Worm (Caenorhabditis elegans) whole organism, L4 larva: ENCODE data around the gene F53B3.5.
A peak's percentile ranks its signal among the peaks of the same experiment; 100 is the strongest.

Experiments used
- D1046.2 ChIP-seq: fragments of 200-800 bp; sonication (Bioruptor generic); IDR thresholded peaks from 2 replicates; pipeline ENCODE4 v1.3.6; 2022; ENCODE audit warnings: missing genetic modification characterization, missing compliant biosample characterization
- F10B5.3 ChIP-seq: sonication (generic microtip); optimal IDR thresholded peaks from 2 replicates; lab custom pipeline; 2016; ENCODE audit warnings: mild to moderate bottlenecking, missing genetic modification characterization, missing compliant biosample characterization
- F26F4.8 ChIP-seq: fragments of 200-800 bp; sonication (Bioruptor generic); conservative IDR thresholded peaks from 2 replicates; pipeline ENCODE4 v1.3.6; 2022; ENCODE audit warnings: missing genetic modification characterization, missing compliant biosample characterization
- F49E8.2 ChIP-seq: sonication (generic microtip); optimal IDR thresholded peaks from 2 replicates; lab custom pipeline; 2016; ENCODE audit warnings: missing compliant biosample characterization, mild to moderate bottlenecking, missing genetic modification characterization, borderline replicate concordance
- T26A8.4 ChIP-seq: fragments of 200-800 bp; sonication (Bioruptor generic); IDR thresholded peaks from 2 replicates; pipeline ENCODE4 v1.3.6; 2022; ENCODE audit warnings: missing genetic modification characterization, missing compliant biosample characterization
- Y48G9A.11 ChIP-seq: fragments of 200-800 bp; sonication (Bioruptor generic); IDR thresholded peaks from 2 replicates; pipeline ENCODE4 v1.3.6; 2022; ENCODE audit warnings: missing genetic modification reagents, missing genetic modification characterization, missing compliant biosample characterization
- Y5F2A.4 ChIP-seq: fragments of 200-800 bp; sonication (Bioruptor generic); optimal IDR thresholded peaks from 2 replicates; lab custom pipeline; 2018; ENCODE audit warnings: mild to moderate bottlenecking, missing genetic modification characterization, missing compliant biosample characterization
- Y75B8A.6 ChIP-seq: fragments of 200-800 bp; sonication (Bioruptor generic); IDR thresholded peaks from 2 replicates; pipeline ENCODE4 v1.3.6; 2022; ENCODE audit warnings: missing genetic modification reagents, missing genetic modification characterization, missing compliant biosample characterization
- ama-1 ChIP-seq: fragments of 150-350 bp; optimal IDR thresholded peaks from 2 replicates; lab custom pipeline; 2014; ENCODE audit warnings: inconsistent platforms, mixed read lengths
- arid-1 ChIP-seq: fragments of 200-800 bp; sonication (Bioruptor generic); conservative IDR thresholded peaks from 2 replicates; pipeline ENCODE4 v1.3.6; 2022; ENCODE audit warnings: missing genetic modification reagents, missing genetic modification characterization, missing compliant biosample characterization
- ceh-62 ChIP-seq: sonication (generic microtip); optimal IDR thresholded peaks from 2 replicates; lab custom pipeline; 2017; ENCODE audit warnings: missing biosample characterization, missing genetic modification characterization
- ceh-82 ChIP-seq: sonication (generic microtip); optimal IDR thresholded peaks from 2 replicates; lab custom pipeline; 2017; ENCODE audit warnings: missing biosample characterization, missing genetic modification characterization
- daf-16 ChIP-seq, 3 experiments: sonication (generic microtip); optimal IDR thresholded peaks; 2 replicates each; lab custom pipeline; 2016 to 2017; ENCODE audit warnings: missing genetic modification characterization in 3 of 3, missing genetic modification reagents in 3 of 3, mild to moderate bottlenecking in 2 of 3, missing compliant biosample characterization in 2 of 3, missing biosample characterization in 1 of 3, moderate library complexity in 1 of 3
- daf-19 ChIP-seq: fragments of 200-800 bp; sonication (Bioruptor generic); conservative IDR thresholded peaks from 2 replicates; pipeline ENCODE4 v1.3.6; 2022; ENCODE audit warnings: missing genetic modification characterization, missing compliant biosample characterization
- duxl-1 ChIP-seq: sonication (generic microtip); optimal IDR thresholded peaks from 2 replicates; lab custom pipeline; 2016; ENCODE audit warnings: mild to moderate bottlenecking, missing genetic modification characterization, moderate library complexity, missing compliant biosample characterization; ENCODE audit not compliant: poor library complexity
- egl-43 ChIP-seq: fragments of 200-800 bp; sonication (Bioruptor generic); IDR thresholded peaks from 2 replicates; pipeline ENCODE4 v1.3.6; 2022; ENCODE audit warnings: missing genetic modification reagents, missing genetic modification characterization, missing compliant biosample characterization
- fos-1 ChIP-seq: fragments of 150-350 bp; optimal IDR thresholded peaks from 2 replicates; lab custom pipeline; 2014; ENCODE audit warnings: missing biosample characterization, missing genetic modification characterization
- hif-1 ChIP-seq, 2 experiments: sonication (generic microtip); optimal IDR thresholded peaks; 2 replicates each; lab custom pipeline; 2016 to 2017; ENCODE audit warnings: missing compliant biosample characterization in 2 of 2, missing genetic modification characterization in 2 of 2, missing genetic modification reagents in 2 of 2, missing genotype in 2 of 2, mild to moderate bottlenecking in 1 of 2
- hmg-1.1 ChIP-seq: fragments of 200-800 bp; sonication (Bioruptor generic); IDR thresholded peaks from 2 replicates; pipeline ENCODE4 v1.3.6; 2022; ENCODE audit warnings: missing genetic modification reagents, missing genetic modification characterization, missing compliant biosample characterization
- jun-1 ChIP-seq: fragments of 150-350 bp; optimal IDR thresholded peaks from 2 replicates; lab custom pipeline; 2014; ENCODE audit warnings: missing biosample characterization, missing genetic modification reagents, missing genetic modification characterization
- lin-29 ChIP-seq: fragments of 200-800 bp; sonication (Bioruptor generic); IDR thresholded peaks from 2 replicates; pipeline ENCODE4 v1.3.6; 2022; ENCODE audit warnings: missing genetic modification reagents, missing genetic modification characterization, missing compliant biosample characterization
- lin-38 ChIP-seq: fragments of 200-800 bp; sonication (Bioruptor generic); IDR thresholded peaks from 2 replicates; pipeline ENCODE4 v1.3.6; 2022; ENCODE audit warnings: missing genetic modification reagents, missing genetic modification characterization, missing compliant biosample characterization
- lir-3 ChIP-seq: sonication (generic microtip); optimal IDR thresholded peaks from 2 replicates; lab custom pipeline; 2016; ENCODE audit warnings: mild to moderate bottlenecking, missing genetic modification characterization, missing compliant biosample characterization
- lsy-2 ChIP-seq, 2 experiments: fragments of 150-350 bp in 1 of 2; sonication (generic microtip) in 1 of 2; optimal IDR thresholded peaks; 2 replicates each; lab custom pipeline; 2014 to 2017; ENCODE audit warnings: missing biosample characterization in 2 of 2, missing genetic modification characterization in 2 of 2
- madf-5 ChIP-seq, 2 experiments: fragments of 200-800 bp; sonication (Bioruptor generic); IDR thresholded peaks; 2 replicates each; pipeline ENCODE4 v1.3.6; 2022; ENCODE audit warnings: missing compliant biosample characterization in 2 of 2, missing genetic modification characterization in 2 of 2
- madf-9 ChIP-seq: fragments of 200-800 bp; sonication (Bioruptor generic); conservative IDR thresholded peaks from 2 replicates; pipeline ENCODE4 v1.3.6; 2022; ENCODE audit warnings: missing genetic modification reagents, missing genetic modification characterization, missing compliant biosample characterization
- mdt-29 ChIP-seq: fragments of 200-800 bp; sonication (Bioruptor generic); IDR thresholded peaks from 2 replicates; pipeline ENCODE4 v1.3.6; 2022; ENCODE audit warnings: missing genetic modification reagents, missing genetic modification characterization, missing compliant biosample characterization
- mes-2 ChIP-seq: sonication (generic microtip); optimal IDR thresholded peaks from 2 replicates; lab custom pipeline; 2016; ENCODE audit warnings: missing genotype, mild to moderate bottlenecking, missing genetic modification characterization, missing compliant biosample characterization; ENCODE audit not compliant: poor library complexity, severe bottlenecking
- mxl-2 ChIP-seq: fragments of 200-800 bp; sonication (Bioruptor generic); conservative IDR thresholded peaks from 2 replicates; pipeline ENCODE4 v1.3.6; 2022; ENCODE audit warnings: missing genetic modification reagents, missing genetic modification characterization, missing compliant biosample characterization
- nhr-102 ChIP-seq: sonication (generic microtip); optimal IDR thresholded peaks from 2 replicates; lab custom pipeline; 2016; ENCODE audit warnings: mild to moderate bottlenecking, missing genetic modification characterization, moderate library complexity, missing compliant biosample characterization
- nhr-237 ChIP-seq: sonication (generic microtip); optimal IDR thresholded peaks from 2 replicates; lab custom pipeline; 2017; ENCODE audit warnings: missing biosample characterization, missing genetic modification characterization
- nhr-42 ChIP-seq: fragments of 200-800 bp; sonication (Bioruptor generic); IDR thresholded peaks from 2 replicates; pipeline ENCODE4 v1.3.6; 2022; ENCODE audit warnings: missing genetic modification characterization, missing compliant biosample characterization
- nhr-6 ChIP-seq: fragments of 150-350 bp; optimal IDR thresholded peaks from 2 replicates; lab custom pipeline; 2014; ENCODE audit warnings: missing biosample characterization, missing genetic modification characterization
- nhr-76 ChIP-seq: fragments of 150-350 bp; optimal IDR thresholded peaks from 2 replicates; lab custom pipeline; 2014; ENCODE audit warnings: missing biosample characterization, missing genetic modification characterization
- pha-4 ChIP-seq, 2 experiments: fragments of 150-350 bp in 1 of 2; fragments of 200-800 bp in 1 of 2; sonication (Bioruptor generic) in 1 of 2; IDR thresholded peaks in 1 of 2; optimal IDR thresholded peaks in 1 of 2; 2 replicates each; pipeline versions ENCODE4 v1.3.6 to Lab custom; 2014 to 2022; ENCODE audit warnings: missing genetic modification characterization in 2 of 2, missing genetic modification reagents in 2 of 2, missing biosample characterization in 1 of 2, missing compliant biosample characterization in 1 of 2
- php-3 ChIP-seq: fragments of 200-800 bp; sonication (Bioruptor generic); IDR thresholded peaks from 2 replicates; pipeline ENCODE4 v1.3.6; 2022; ENCODE audit warnings: missing genetic modification reagents, missing genetic modification characterization, missing compliant biosample characterization
- set-16 ChIP-seq: fragments of 200-800 bp; sonication (Bioruptor generic); IDR thresholded peaks from 2 replicates; pipeline ENCODE4 v1.3.6; 2022; ENCODE audit warnings: missing genetic modification reagents, missing genetic modification characterization, missing compliant biosample characterization
- snpc-1.2 ChIP-seq: fragments of 200-800 bp; sonication (Bioruptor generic); IDR thresholded peaks from 2 replicates; pipeline ENCODE4 v1.3.6; 2022; ENCODE audit warnings: missing genetic modification reagents, missing genetic modification characterization, missing compliant biosample characterization
- snpc-4 ChIP-seq: fragments of 150-350 bp; optimal IDR thresholded peaks from 2 replicates; lab custom pipeline; 2014; ENCODE audit warnings: missing biosample characterization, missing genetic modification characterization
- spr-3 ChIP-seq: fragments of 200-800 bp; sonication (Bioruptor generic); optimal IDR thresholded peaks from 2 replicates; lab custom pipeline; 2018; ENCODE audit warnings: mild to moderate bottlenecking, missing genetic modification characterization, missing compliant biosample characterization
- unc-130 ChIP-seq: sonication (generic microtip); optimal IDR thresholded peaks from 2 replicates; lab custom pipeline; 2016; ENCODE audit warnings: missing genetic modification reagents, missing genetic modification characterization, missing compliant biosample characterization
- unc-39 ChIP-seq: sonication (generic microtip); optimal IDR thresholded peaks from 2 replicates; lab custom pipeline; 2017; ENCODE audit warnings: missing biosample characterization, missing genetic modification characterization
- zfp-2 ChIP-seq: sonication (generic microtip); optimal IDR thresholded peaks from 2 replicates; lab custom pipeline; 2016; ENCODE audit warnings: mild to moderate bottlenecking, missing genetic modification characterization, missing compliant biosample characterization

Gene F53B3.5

ce11 chrX:2893026-2893662 lies 13.8 kb upstream of the F53B3.5 start (continued):
- peak; percentile 18 for TF ChIP-seq mes-2 (tag; lab: Kevin White, UChicago)
- no peak for TF ChIP-seq ceh-62 (tag; lab: Kevin White, UChicago)
- TF ChIP-seq daf-19 (GFP tag; lab: Robert Waterston, UW): no peak
- TF ChIP-seq zfp-2 (tag; lab: Kevin White, UChicago): no peak
- TF ChIP-seq set-16 (GFP tag; lab: Robert Waterston, UW): no peak
- peak; percentile 46; the same call in 1 of the 2 replicates for TF ChIP-seq mxl-2
- no peak for TF ChIP-seq lin-38
- TF ChIP-seq daf-16 (GFP tag; optimal IDR thresholded peaks at IDR 0.05; lab: Kevin White, UChicago): no peak
- TF ChIP-seq daf-16 (tag; optimal IDR thresholded peaks at IDR 0.05; lab: Kevin White, UChicago): no peak
- TF ChIP-seq nhr-6 (tag; lab: Kevin White, UChicago): no peak
- no peak for TF ChIP-seq unc-39 (tag; lab: Kevin White, UChicago)
- no peak for TF ChIP-seq arid-1 (GFP tag; lab: Robert Waterston, UW)
- no peak for TF ChIP-seq madf-5 (GFP tag; IDR thresholded peaks at IDR 0.05; lab: Robert Waterston, UW)
- TF ChIP-seq nhr-76: no peak
- no peak for TF ChIP-seq nhr-102 (tag; lab: Kevin White, UChicago)
- no peak for TF ChIP-seq lsy-2 (tag; optimal IDR thresholded peaks at IDR 0.05; lab: Kevin White, UChicago)
- TF ChIP-seq hif-1 (tag; optimal IDR thresholded peaks at IDR 0.05; lab: Kevin White, UChicago): peak in 1 of 2 experiments; percentile 2
- no peak for TF ChIP-seq ceh-82 (tag; lab: Kevin White, UChicago)
- no peak for TF ChIP-seq T26A8.4 (GFP tag; lab: Robert Waterston, UW)

ce11 chrX:2891879-2892278 lies 12.5 kb upstream of the F53B3.5 start:
- 0 out of 2 replicates have a peak, but pooled peaks have one; percentile 40 for TF ChIP-seq snpc-1.2 (GFP tag; lab: Robert Waterston, UW)
- no peak for TF ChIP-seq Y75B8A.6 (GFP tag; lab: Robert Waterston, UW)
- TF ChIP-seq nhr-42 (GFP tag; lab: Robert Waterston, UW): 0 out of 2 replicates have a peak, but pooled peaks have one; percentile 58
- 0 out of 2 replicates have a peak, but pooled peaks have one; percentile 19 for TF ChIP-seq mdt-29 (GFP tag; lab: Robert Waterston, UW)
- no peak for TF ChIP-seq spr-3
- TF ChIP-seq F26F4.8 (GFP tag; lab: Robert Waterston, UW): no peak
- no peak for TF ChIP-seq hmg-1.1 (GFP tag; lab: Robert Waterston, UW)
- TF ChIP-seq snpc-4: peak; percentile 73

ce11 chrX:2891141-2891739 lies 11.9 kb upstream of the F53B3.5 start, which contains the start of gene B0410.3:
Gene B0410.3 (minus strand): TSS chrX:2891491.
- no peak for TF ChIP-seq F26F4.8 (GFP tag; lab: Robert Waterston, UW)
- TF ChIP-seq unc-130: no peak
- TF ChIP-seq madf-5 (GFP tag; IDR thresholded peaks at IDR 0.05; lab: Robert Waterston, UW): no peak
- TF ChIP-seq madf-9 (GFP tag; lab: Robert Waterston, UW): no peak
- TF ChIP-seq php-3 (GFP tag; lab: Robert Waterston, UW): no peak
- no peak for TF ChIP-seq F10B5.3 (tag; lab: Kevin White, UChicago)
- no peak for TF ChIP-seq pha-4 (GFP tag; IDR thresholded peaks at IDR 0.05; lab: Robert Waterston, UW)
- TF ChIP-seq pha-4 (tag; optimal IDR thresholded peaks at IDR 0.05; lab: Kevin White, UChicago): no peak
- no peak for TF ChIP-seq lin-29 (GFP tag; lab: Robert Waterston, UW)
- no peak for TF ChIP-seq F49E8.2
- no peak for TF ChIP-seq set-16 (GFP tag; lab: Robert Waterston, UW)
- no peak for TF ChIP-seq nhr-6 (tag; lab: Kevin White, UChicago)
- TF ChIP-seq Y48G9A.11: no peak
- TF ChIP-seq mdt-29 (GFP tag; lab: Robert Waterston, UW): no peak
- TF ChIP-seq nhr-237: peak; percentile 30
- TF ChIP-seq arid-1 (GFP tag; lab: Robert Waterston, UW): no peak
- no peak for TF ChIP-seq lir-3 (tag; lab: Kevin White, UChicago)
- no peak for TF ChIP-seq egl-43 (GFP tag; lab: Robert Waterston, UW)
- TF ChIP-seq Y5F2A.4: no peak
- no peak for TF ChIP-seq D1046.2
- TF ChIP-seq zfp-2 (tag; lab: Kevin White, UChicago): no peak
- no peak for TF ChIP-seq fos-1 (tag; lab: Kevin White, UChicago)
- no peak for TF ChIP-seq ceh-62 (tag; lab: Kevin White, UChicago)
- TF ChIP-seq ama-1: peak; percentile 89
- no peak for TF ChIP-seq jun-1
- TF ChIP-seq lin-38: no peak
- TF ChIP-seq duxl-1 (tag; lab: Kevin White, UChicago): no peak
- TF ChIP-seq nhr-102 (tag; lab: Kevin White, UChicago): no peak
- no peak for TF ChIP-seq ceh-82 (tag; lab: Kevin White, UChicago)
- TF ChIP-seq lsy-2 (tag; optimal IDR thresholded peaks at IDR 0.05; lab: Kevin White, UChicago): peak in 1 of 2 experiments; percentile 36
